Worm (Caenorhabditis elegans) whole organism, young adult: ENCODE data around the gene Y49F6B.19.

Experiments
- B0336.3 ChIP-seq: fragments of 200-800 bp; sonication (Bioruptor generic); IDR thresholded peaks from 2 replicates; pipeline ENCODE4 v1.3.6; 2022; ENCODE audit warnings: missing genetic modification characterization, missing compliant biosample characterization
- D2030.7 ChIP-seq: fragments of 200-800 bp; sonication (Bioruptor generic); IDR thresholded peaks from 2 replicates; pipeline ENCODE4 v1.3.6; 2022; ENCODE audit warnings: missing genetic modification reagents, missing genetic modification characterization, missing compliant biosample characterization
- K11D2.4 ChIP-seq: fragments of 200-800 bp; sonication (Bioruptor generic); IDR thresholded peaks from 2 replicates; pipeline ENCODE4 v1.3.6; 2022; ENCODE audit warnings: missing genetic modification reagents, missing genetic modification characterization, missing compliant biosample characterization
- T26A5.8 ChIP-seq: sonication (generic microtip); optimal IDR thresholded peaks from 2 replicates; lab custom pipeline; 2016; ENCODE audit warnings: missing genetic modification characterization, missing compliant biosample characterization
- Y53F4B.3 ChIP-seq: fragments of 200-800 bp; sonication (Bioruptor generic); IDR thresholded peaks from 2 replicates; pipeline ENCODE4 v1.3.6; 2022; ENCODE audit warnings: missing genetic modification reagents, missing genetic modification characterization, missing compliant biosample characterization
- Y67H2A.10 ChIP-seq: fragments of 200-800 bp; sonication (Bioruptor generic); conservative IDR thresholded peaks from 2 replicates; pipeline ENCODE4 v1.3.6; 2022; ENCODE audit warnings: missing genetic modification reagents, missing genetic modification characterization, missing compliant biosample characterization
- Y79H2A.3 ChIP-seq: fragments of 200-800 bp; sonication (Bioruptor generic); conservative IDR thresholded peaks from 2 replicates; pipeline ENCODE4 v1.3.6; 2022; ENCODE audit warnings: missing genetic modification reagents, missing genetic modification characterization, missing compliant biosample characterization
- Y95B8A.8 ChIP-seq: fragments of 200-800 bp; sonication (Bioruptor generic); IDR thresholded peaks from 2 replicates; pipeline ENCODE4 v1.3.6; 2022; ENCODE audit warnings: missing genetic modification reagents, missing genetic modification characterization, missing compliant biosample characterization
- akir-1 ChIP-seq: fragments of 200-800 bp; sonication (Bioruptor generic); optimal IDR thresholded peaks from 2 replicates; lab custom pipeline; 2018; ENCODE audit warnings: mild to moderate bottlenecking, missing genetic modification characterization, moderate library complexity, missing compliant biosample characterization
- ama-1 ChIP-seq, 3 experiments: fragments of 150-350 bp in 1 of 3; sonication (generic microtip) in 2 of 3; optimal IDR thresholded peaks; 2 replicates each; lab custom pipeline; 2014 to 2018; ENCODE audit warnings: missing biosample characterization in 2 of 3, missing genetic modification characterization in 2 of 3, missing genetic modification reagents in 2 of 3
- aptf-3 ChIP-seq: fragments of 200-800 bp; sonication (Bioruptor generic); IDR thresholded peaks from 2 replicates; pipeline ENCODE4 v1.3.6; 2022; ENCODE audit warnings: missing genetic modification characterization, missing compliant biosample characterization
- athp-1 ChIP-seq: sonication (generic microtip); optimal IDR thresholded peaks from 2 replicates; lab custom pipeline; 2017; ENCODE audit warnings: mild to moderate bottlenecking, missing genetic modification characterization, missing compliant biosample characterization
- attf-3 ChIP-seq: fragments of 200-800 bp; sonication (Bioruptor generic); conservative IDR thresholded peaks from 2 replicates; pipeline ENCODE4 v1.3.6; 2022; ENCODE audit warnings: missing genetic modification reagents, missing genetic modification characterization, missing compliant biosample characterization
- attf-5 ChIP-seq: fragments of 200-800 bp; sonication (Bioruptor generic); optimal IDR thresholded peaks from 2 replicates; lab custom pipeline; 2018; ENCODE audit warnings: mild to moderate bottlenecking, missing genetic modification characterization, missing compliant biosample characterization
- attf-6 ChIP-seq: fragments of 200-800 bp; sonication (Bioruptor generic); IDR thresholded peaks from 2 replicates; pipeline ENCODE4 v1.3.6; 2022; ENCODE audit warnings: missing genetic modification reagents, missing genetic modification characterization, missing compliant biosample characterization
- bed-1 ChIP-seq: fragments of 200-800 bp; sonication (Bioruptor generic); IDR thresholded peaks from 2 replicates; pipeline ENCODE4 v1.3.6; 2022; ENCODE audit warnings: missing genetic modification reagents, missing genetic modification characterization, missing compliant biosample characterization
- ceh-100 ChIP-seq: fragments of 200-800 bp; sonication (Bioruptor generic); IDR thresholded peaks from 2 replicates; pipeline ENCODE4 v1.3.6; 2022; ENCODE audit warnings: missing genetic modification reagents, missing genetic modification characterization, missing compliant biosample characterization
- ceh-91 ChIP-seq: fragments of 200-800 bp; sonication (Bioruptor generic); IDR thresholded peaks from 2 replicates; pipeline ENCODE4 v1.3.6; 2022; ENCODE audit warnings: missing genetic modification reagents, missing genetic modification characterization, missing compliant biosample characterization
- chd-7 ChIP-seq: sonication (generic microtip); optimal IDR thresholded peaks from 2 replicates; lab custom pipeline; 2016; ENCODE audit warnings: mild to moderate bottlenecking, missing genetic modification characterization, moderate library complexity, missing compliant biosample characterization
- egl-18 ChIP-seq: fragments of 200-800 bp; sonication (Bioruptor generic); IDR thresholded peaks from 2 replicates; pipeline ENCODE4 v1.3.6; 2022; ENCODE audit warnings: missing genetic modification reagents, missing genetic modification characterization, missing compliant biosample characterization
- egl-44 ChIP-seq: fragments of 200-800 bp; sonication (Bioruptor generic); IDR thresholded peaks from 2 replicates; pipeline ENCODE4 v1.3.6; 2022; ENCODE audit warnings: missing genetic modification reagents, missing genetic modification characterization, missing compliant biosample characterization
- gei-17 ChIP-seq: fragments of 200-800 bp; sonication (Bioruptor generic); optimal IDR thresholded peaks from 2 replicates; lab custom pipeline; 2018; ENCODE audit warnings: mild to moderate bottlenecking, missing genetic modification characterization, missing compliant biosample characterization
- hlh-26 ChIP-seq: fragments of 200-800 bp; sonication (Bioruptor generic); conservative IDR thresholded peaks from 2 replicates; pipeline ENCODE4 v1.3.6; 2022; ENCODE audit warnings: missing genetic modification reagents, missing genetic modification characterization, missing compliant biosample characterization
- madf-6 ChIP-seq: fragments of 200-800 bp; sonication (Bioruptor generic); IDR thresholded peaks from 2 replicates; pipeline ENCODE4 v1.3.6; 2022; ENCODE audit warnings: missing genetic modification reagents, missing genetic modification characterization, missing compliant biosample characterization
- nfya-1 ChIP-seq: sonication (generic microtip); optimal IDR thresholded peaks from 2 replicates; lab custom pipeline; 2017; ENCODE audit warnings: antibody characterized with exemption, missing compliant biosample characterization, missing genetic modification characterization, borderline replicate concordance; ENCODE audit not compliant: insufficient read depth
- nhr-80 ChIP-seq: sonication (generic microtip); optimal IDR thresholded peaks from 2 replicates; lab custom pipeline; 2016; ENCODE audit warnings: missing genetic modification characterization, missing compliant biosample characterization
- rec-8 ChIP-seq, 2 experiments: sonication (generic microtip); optimal IDR thresholded peaks; 2 replicates each; lab custom pipeline; 2016; ENCODE audit warnings: mild to moderate bottlenecking in 2 of 2, missing genetic modification characterization in 2 of 2, missing genetic modification reagents in 2 of 2, missing genotype in 2 of 2, missing biosample characterization in 1 of 2, missing compliant biosample characterization in 1 of 2, moderate library complexity in 1 of 2
- sea-2 ChIP-seq: fragments of 200-800 bp; sonication (Bioruptor generic); IDR thresholded peaks from 2 replicates; pipeline ENCODE4 v1.3.6; 2022; ENCODE audit warnings: missing genetic modification characterization, missing compliant biosample characterization
- snpc-3.4 ChIP-seq: sonication (generic microtip); optimal IDR thresholded peaks from 2 replicates; lab custom pipeline; 2017; ENCODE audit warnings: missing genetic modification characterization, mild to moderate bottlenecking, missing compliant biosample characterization, antibody characterized with exemption, moderate library complexity, missing genotype, missing genetic modification reagents
- unc-130 ChIP-seq: sonication (generic microtip); optimal IDR thresholded peaks from 2 replicates; lab custom pipeline; 2016; ENCODE audit warnings: missing genetic modification reagents, missing genetic modification characterization, missing compliant biosample characterization
- zfh-2 ChIP-seq: fragments of 200-800 bp; sonication (Bioruptor generic); conservative IDR thresholded peaks from 2 replicates; pipeline ENCODE4 v1.3.6; 2022; ENCODE audit warnings: missing genetic modification reagents, missing genetic modification characterization, missing compliant biosample characterization
- ztf-18 ChIP-seq: sonication (generic microtip); optimal IDR thresholded peaks from 2 replicates; lab custom pipeline; 2016; ENCODE audit warnings: missing genotype, mild to moderate bottlenecking, missing genetic modification characterization, missing compliant biosample characterization
- ztf-26 ChIP-seq: sonication (generic microtip); optimal IDR thresholded peaks from 2 replicates; lab custom pipeline; 2017; ENCODE audit warnings: missing genetic modification characterization, missing compliant biosample characterization

The Y49F6B.19 gene

DNA sequence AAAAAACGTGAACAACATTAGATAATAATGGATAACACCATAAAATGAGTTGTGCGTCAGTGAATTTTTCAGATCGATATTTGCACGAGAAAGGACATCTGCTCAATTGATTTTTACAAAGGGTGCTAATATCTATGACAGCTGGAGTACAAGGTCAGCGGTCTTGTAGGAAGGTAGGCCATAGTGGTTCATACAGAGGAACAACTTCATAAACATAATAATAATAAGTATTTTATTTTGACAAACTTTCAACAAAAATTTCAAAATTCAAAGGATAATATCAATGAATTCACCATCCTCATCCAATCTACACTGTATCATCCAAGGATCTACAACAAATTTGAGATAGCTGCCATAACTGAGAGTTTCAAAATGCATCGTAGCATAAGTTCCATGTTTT, 35.0 kb downstream of the Y49F6B.19 start, which contains the start of gene fbxb-104:
Gene fbxb-104, minus strand, starts transcription at position 101 of the 400 bp plus-strand sequence.
- TF ChIP-seq egl-18 (GFP tag; lab: Robert Waterston, UW) (no peak), Y67H2A.10 (no peak), B0336.3 (no peak), ceh-100 (GFP tag; lab: Robert Waterston, UW) (no peak), ama-1 (optimal IDR thresholded peaks at IDR 0.05; lab: Kevin White, UChicago) (no peak), ama-1 (GFP tag; optimal IDR thresholded peaks at IDR 0.05; lab: Kevin White, UChicago) (no peak), chd-7 (tag; lab: Kevin White, UChicago) (no peak), Y53F4B.3 (GFP tag; lab: Robert Waterston, UW) (no peak), D2030.7 (no peak), bed-1 (GFP tag; lab: Robert Waterston, UW) (no peak), zfh-2 (no peak), nfya-1 (no peak), ceh-91 (no peak), athp-1 (tag; lab: Kevin White, UChicago) (no peak), attf-3 (GFP tag; lab: Robert Waterston, UW) (no peak), snpc-3.4 (tag; lab: Kevin White, UChicago) (no peak), T26A5.8 (no peak), Y95B8A.8 (GFP tag; lab: Robert Waterston, UW) (no peak)

DNA sequence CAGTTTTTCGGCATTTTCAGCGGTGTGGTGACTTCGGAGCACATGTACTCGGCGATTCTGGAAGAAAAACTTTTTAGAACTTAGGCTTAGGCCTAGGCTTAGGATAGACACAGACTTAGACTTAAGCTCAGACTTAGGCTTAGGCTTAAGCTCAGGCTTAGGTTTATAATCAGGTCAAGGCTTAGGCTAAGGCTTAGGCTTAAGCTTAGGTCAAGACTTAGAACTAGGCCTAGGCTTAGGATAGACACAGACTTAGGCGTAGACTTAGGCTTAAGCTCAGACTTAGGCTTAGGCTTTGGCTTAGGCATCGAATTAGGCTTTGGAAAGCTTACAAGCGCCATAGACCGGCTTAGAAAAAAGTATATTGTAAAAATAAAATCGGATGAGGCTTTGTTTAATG, 35.6 kb downstream of the Y49F6B.19 start:
- TF ChIP-seq rec-8 (tag; optimal IDR thresholded peaks at IDR 0.05; lab: Kevin White, UChicago): no peak
- TF ChIP-seq attf-5: no peak
- no peak for TF ChIP-seq attf-6
- TF ChIP-seq Y79H2A.3 (GFP tag; lab: Robert Waterston, UW): no peak
- no peak for TF ChIP-seq bed-1 (GFP tag; lab: Robert Waterston, UW)
- TF ChIP-seq hlh-26 (GFP tag; lab: Robert Waterston, UW): no peak
- no peak for TF ChIP-seq madf-6 (GFP tag; lab: Robert Waterston, UW)
- no peak for TF ChIP-seq aptf-3
- TF ChIP-seq akir-1 (GFP tag; lab: Kevin White, UChicago): no peak

DNA sequence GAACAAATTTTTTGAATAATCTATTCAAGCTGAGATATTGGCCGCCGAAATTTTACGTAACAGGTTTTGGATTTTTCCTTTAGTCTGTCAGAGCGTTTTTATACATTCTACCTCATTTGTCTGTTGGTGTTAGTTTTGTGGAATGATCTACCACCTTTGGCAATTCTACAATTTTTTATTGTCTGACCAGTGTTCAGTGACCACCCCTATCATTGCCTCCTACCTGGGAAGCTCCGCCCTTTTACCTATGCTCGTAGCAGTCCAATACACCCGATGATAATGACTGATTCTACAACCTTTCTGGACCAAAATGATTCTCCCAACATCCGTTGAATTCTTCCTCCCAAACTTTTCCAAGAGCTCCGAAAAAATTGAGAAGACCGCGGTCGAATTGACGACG, 38.4 kb downstream of the Y49F6B.19 start, which contains the start of gene sdz-32:
Gene sdz-32, plus strand, starts transcription at position 301 of the 400 bp plus-strand sequence.
- TF ChIP-seq unc-130 (GFP tag; lab: Kevin White, UChicago): no peak

DNA sequence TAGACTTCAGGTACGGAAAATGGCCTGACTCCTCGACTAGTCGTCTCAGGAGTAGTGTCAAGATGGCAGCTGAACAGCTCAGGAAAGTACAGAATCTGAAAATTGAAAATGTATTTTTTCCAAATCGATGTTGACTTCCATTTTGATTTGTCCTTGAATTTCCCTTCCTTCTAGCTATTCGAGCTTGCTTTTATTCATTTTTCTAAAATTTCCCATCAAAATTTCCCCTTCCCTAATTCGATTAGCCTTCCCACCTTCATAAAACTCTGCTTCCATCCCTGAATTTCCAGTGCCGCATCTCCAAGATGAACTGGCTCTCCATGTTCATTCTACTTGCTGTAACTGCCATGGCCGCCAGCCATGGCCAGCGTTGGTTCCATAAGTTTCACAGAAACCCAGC, 39.3 kb downstream of the Y49F6B.19 start, which contains the start of gene Y49F6B.6:
Gene Y49F6B.6, plus strand, starts transcription at position 301 of the 400 bp plus-strand sequence.
- TF ChIP-seq gei-17 (GFP tag; lab: Kevin White, UChicago): no peak
- no peak for TF ChIP-seq egl-44
- TF ChIP-seq ztf-26 (tag; lab: Kevin White, UChicago): no peak
- TF ChIP-seq K11D2.4: no peak
- TF ChIP-seq Y67H2A.10: no peak
- TF ChIP-seq nhr-80 (tag; lab: Kevin White, UChicago): no peak
- TF ChIP-seq, all 124 proteins: peak for 0

DNA sequence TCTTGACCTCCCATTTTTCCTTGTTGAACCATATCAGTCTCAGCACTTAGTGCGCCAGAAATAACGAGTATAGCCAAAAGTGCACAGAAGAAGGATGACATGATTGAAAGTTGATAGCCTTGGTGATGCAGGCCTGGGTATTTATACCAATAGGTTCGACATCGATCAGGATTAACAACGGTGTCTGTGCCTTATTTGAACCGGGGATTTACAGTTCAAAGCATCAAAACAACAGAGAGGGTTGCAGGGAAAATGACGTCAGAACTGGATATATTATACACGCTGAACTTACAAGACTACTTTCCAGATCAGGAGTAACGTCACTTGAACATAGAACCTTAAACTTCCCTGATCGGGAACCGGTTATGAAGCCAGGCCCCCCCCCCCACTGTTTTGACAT, 39.8 kb downstream of the Y49F6B.19 start, which contains the start of gene Y49F6B.12:
Gene Y49F6B.12, minus strand, starts transcription at position 101 of the 400 bp plus-strand sequence.
- TF ChIP-seq sea-2 (GFP tag; lab: Robert Waterston, UW) (no peak), Y95B8A.8 (GFP tag; lab: Robert Waterston, UW) (no peak), ztf-18 (no peak)
